Worm (Caenorhabditis elegans) whole organism, L4 larva: Measurements from ENCODE around the gene fbxb-111.

Source experiments
- aha-1 ChIP-seq: fragments of 150-350 bp; peaks from one replicate; lab custom pipeline; 2014; ENCODE audit warnings: missing biosample characterization, missing genetic modification characterization
- ceh-32 ChIP-seq: sonication (generic microtip); optimal IDR thresholded peaks from 2 replicates; lab custom pipeline; 2016; ENCODE audit warnings: mild to moderate bottlenecking, missing genetic modification characterization, missing compliant biosample characterization; ENCODE audit not compliant: poor library complexity
- ces-1 ChIP-seq: fragments of 150-350 bp; sonication (generic microtip); optimal IDR thresholded peaks from 4 replicates; lab custom pipeline; 2014; ENCODE audit warnings: missing biosample characterization, missing genetic modification reagents, missing genetic modification characterization
- daf-16 ChIP-seq, 3 experiments: sonication (generic microtip); optimal IDR thresholded peaks; 2 replicates each; lab custom pipeline; 2016 to 2017; ENCODE audit warnings: missing genetic modification characterization in 3 of 3, missing genetic modification reagents in 3 of 3, mild to moderate bottlenecking in 2 of 3, missing compliant biosample characterization in 2 of 3, missing biosample characterization in 1 of 3, moderate library complexity in 1 of 3
- hlh-30 ChIP-seq: sonication (generic microtip); optimal IDR thresholded peaks from 2 replicates; lab custom pipeline; 2017; ENCODE audit warnings: antibody characterized with exemption, mild to moderate bottlenecking, missing genetic modification characterization, missing compliant biosample characterization; ENCODE audit not compliant: insufficient read depth
- jun-1 ChIP-seq: fragments of 150-350 bp; optimal IDR thresholded peaks from 2 replicates; lab custom pipeline; 2014; ENCODE audit warnings: missing biosample characterization, missing genetic modification reagents, missing genetic modification characterization
- lin-13 ChIP-seq: fragments of 150-350 bp; optimal IDR thresholded peaks from 2 replicates; lab custom pipeline; 2014; ENCODE audit warnings: missing biosample characterization, missing genetic modification reagents, missing genetic modification characterization
- lin-15B ChIP-seq: fragments of 150-350 bp; sonication (generic microtip); optimal IDR thresholded peaks from 3 replicates; lab custom pipeline; 2014; ENCODE audit warnings: missing biosample characterization, missing genetic modification characterization
- mep-1 ChIP-seq: fragments of 150-350 bp; sonication (generic microtip); optimal IDR thresholded peaks from 3 replicates; lab custom pipeline; 2014; ENCODE audit warnings: missing biosample characterization, missing genetic modification characterization
- nhr-10 ChIP-seq: fragments of 150-350 bp; optimal IDR thresholded peaks from 2 replicates; lab custom pipeline; 2014; ENCODE audit warnings: missing biosample characterization, missing genetic modification characterization
- nhr-11 ChIP-seq: fragments of 150-350 bp; optimal IDR thresholded peaks from 2 replicates; lab custom pipeline; 2014; ENCODE audit warnings: missing biosample characterization, missing genetic modification characterization
- spr-1 ChIP-seq: sonication (generic microtip); optimal IDR thresholded peaks from 2 replicates; lab custom pipeline; 2016; ENCODE audit warnings: mild to moderate bottlenecking, missing genetic modification characterization, missing compliant biosample characterization
- unc-39 ChIP-seq: sonication (generic microtip); optimal IDR thresholded peaks from 2 replicates; lab custom pipeline; 2017; ENCODE audit warnings: missing biosample characterization, missing genetic modification characterization
- zip-2 ChIP-seq: fragments of 150-350 bp; optimal IDR thresholded peaks from 2 replicates; lab custom pipeline; 2014; ENCODE audit warnings: missing biosample characterization, missing genetic modification characterization

DNA sequence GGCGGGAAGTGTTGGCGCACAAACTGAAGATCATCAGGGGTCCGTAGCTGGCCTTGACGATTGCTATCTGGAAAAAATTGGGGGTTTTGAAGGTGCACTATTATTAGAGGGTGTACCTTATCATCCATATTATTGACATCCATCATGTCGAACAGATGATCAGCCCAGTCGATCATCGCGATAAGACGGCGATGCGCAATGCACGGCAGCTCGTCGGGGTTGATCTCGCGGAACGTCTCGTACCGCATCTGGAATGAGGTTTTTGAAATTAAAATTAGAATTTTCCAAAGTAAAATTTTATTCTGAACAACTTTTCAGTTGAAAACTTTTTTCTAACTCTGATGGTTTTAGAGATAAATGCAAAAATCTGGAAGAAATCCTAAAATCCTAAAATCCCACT lies 23.1 kb upstream of the fbxb-111 start:
- no peak for TF ChIP-seq spr-1
- TF ChIP-seq ces-1 (GFP tag; lab: Kevin White, UChicago) = no peak
- no peak for TF ChIP-seq jun-1 (tag; lab: Kevin White, UChicago)
- no peak for TF ChIP-seq daf-16 (GFP tag; optimal IDR thresholded peaks at IDR 0.05; lab: Kevin White, UChicago)
- no peak for TF ChIP-seq daf-16 (tag; optimal IDR thresholded peaks at IDR 0.05; lab: Kevin White, UChicago)
- TF ChIP-seq nhr-10 = no peak
- no peak for TF ChIP-seq ceh-32
- TF ChIP-seq hlh-30 = no peak
- peak; percentile 79 for TF ChIP-seq aha-1 (tag; lab: Kevin White, UChicago)
- TF ChIP-seq lin-15B (tag; lab: Kevin White, UChicago) = no peak
- TF ChIP-seq zip-2 (tag; lab: Kevin White, UChicago) = no peak
- TF ChIP-seq lin-13 (GFP tag; lab: Kevin White, UChicago) = no peak
- no peak for TF ChIP-seq mep-1 (tag; lab: Kevin White, UChicago)
- TF ChIP-seq unc-39 (tag; lab: Kevin White, UChicago) = no peak
- TF ChIP-seq nhr-11 (tag; lab: Kevin White, UChicago) = no peak
